Worm (Caenorhabditis elegans) whole organism, midembryonic: Measurements from ENCODE around the gene F36H1.12.

Experiments used
- T22C8.4 ChIP-seq: fragments of 200-800 bp; sonication (Bioruptor generic); IDR thresholded peaks from 2 replicates; pipeline ENCODE4 v1.3.6; 2022; ENCODE audit warnings: missing genetic modification characterization, missing compliant biosample characterization
- flt-1 ChIP-seq: fragments of 200-800 bp; sonication (Bioruptor generic); IDR thresholded peaks from 2 replicates; pipeline ENCODE4 v1.3.6; 2022; ENCODE audit warnings: missing genetic modification characterization, missing compliant biosample characterization
- klf-2 ChIP-seq: fragments of 200-800 bp; sonication (Bioruptor generic); conservative IDR thresholded peaks from 2 replicates; pipeline ENCODE4 v1.3.6; 2022; ENCODE audit warnings: missing genetic modification reagents, missing genetic modification characterization, missing compliant biosample characterization
- tab-1 ChIP-seq: fragments of 200-800 bp; sonication (Bioruptor generic); IDR thresholded peaks from 2 replicates; pipeline ENCODE4 v1.3.6; 2022; ENCODE audit warnings: missing genetic modification characterization, missing compliant biosample characterization
- ztf-23 ChIP-seq: fragments of 200-800 bp; sonication (Bioruptor generic); IDR thresholded peaks from 2 replicates; pipeline ENCODE4 v1.3.6; 2022; ENCODE audit warnings: missing genetic modification reagents, missing genetic modification characterization, missing compliant biosample characterization
- ztf-29 ChIP-seq: fragments of 200-800 bp; sonication (Bioruptor generic); IDR thresholded peaks from 2 replicates; pipeline ENCODE4 v1.3.6; 2022; ENCODE audit warnings: missing genetic modification reagents, missing genetic modification characterization, missing compliant biosample characterization

- no peak for TF ChIP-seq klf-2 (GFP tag; lab: Robert Waterston, UW)
- TF ChIP-seq T22C8.4 (GFP tag; lab: Robert Waterston, UW): no peak
- TF ChIP-seq flt-1 (GFP tag; lab: Robert Waterston, UW): no peak
- TF ChIP-seq ztf-29 (GFP tag; lab: Robert Waterston, UW): no peak
- no peak for TF ChIP-seq tab-1 (GFP tag; lab: Robert Waterston, UW)
- TF ChIP-seq ztf-23 (GFP tag; lab: Robert Waterston, UW): no peak
Measured at ce11 chrIV:11068314-11068713, 14.8 kb upstream of the F36H1.12 start.
